Fruit fly (Drosophila melanogaster): ENCODE measurements around the gene CG32201.

- TF ChIP-seq Sin3A (optimal IDR thresholded peaks at IDR 0.05) (no peak), Myc (optimal IDR thresholded peaks at IDR 0.05) (no peak), insv (optimal IDR thresholded peaks at IDR 0.05) (no peak), psq (optimal IDR thresholded peaks at IDR 0.05) (no peak), h (optimal IDR thresholded peaks at IDR 0.05) (no peak), ttk (optimal IDR thresholded peaks at IDR 0.05) (no peak)
Observed at dm6 chr3L:18633084-18633483, 23.7 kb downstream of the CG32201 start.

All from Kc167 (cell line).